Worm (Caenorhabditis elegans) whole organism, young adult: ENCODE results near the gene EGAP2.2.

Source experiments
- B0019.2 ChIP-seq: fragments of 200-800 bp; sonication (Bioruptor generic); conservative IDR thresholded peaks from 2 replicates; pipeline ENCODE4 v1.3.6; 2022; ENCODE audit warnings: missing genetic modification reagents, missing genetic modification characterization, missing compliant biosample characterization
- B0336.3 ChIP-seq: fragments of 200-800 bp; sonication (Bioruptor generic); IDR thresholded peaks from 2 replicates; pipeline ENCODE4 v1.3.6; 2022; ENCODE audit warnings: missing genetic modification characterization, missing compliant biosample characterization
- C17E4.6 ChIP-seq: fragments of 200-800 bp; sonication (Bioruptor generic); IDR thresholded peaks from 2 replicates; pipeline ENCODE4 v1.3.6; 2022; ENCODE audit warnings: missing genetic modification reagents, missing genetic modification characterization, missing compliant biosample characterization
- D2030.7 ChIP-seq: fragments of 200-800 bp; sonication (Bioruptor generic); IDR thresholded peaks from 2 replicates; pipeline ENCODE4 v1.3.6; 2022; ENCODE audit warnings: missing genetic modification reagents, missing genetic modification characterization, missing compliant biosample characterization
- F23B12.7 ChIP-seq: sonication (generic microtip); optimal IDR thresholded peaks from 2 replicates; lab custom pipeline; 2017; ENCODE audit warnings: missing genetic modification characterization, mild to moderate bottlenecking, missing compliant biosample characterization, antibody characterized with exemption, moderate library complexity; ENCODE audit not compliant: insufficient read depth
- F39B2.1 ChIP-seq: fragments of 200-800 bp; sonication (Bioruptor generic); IDR thresholded peaks from 2 replicates; pipeline ENCODE4 v1.3.6; 2022; ENCODE audit warnings: missing genetic modification reagents, missing genetic modification characterization, missing compliant biosample characterization
- F52B5.7 ChIP-seq: sonication (generic microtip); optimal IDR thresholded peaks from 2 replicates; lab custom pipeline; 2016; ENCODE audit warnings: mild to moderate bottlenecking, missing genetic modification characterization, missing compliant biosample characterization
- T07F8.4 ChIP-seq: sonication (generic microtip); optimal IDR thresholded peaks from 2 replicates; lab custom pipeline; 2016; ENCODE audit warnings: mild to moderate bottlenecking, missing genetic modification characterization, moderate library complexity, missing compliant biosample characterization
- T26A5.8 ChIP-seq: sonication (generic microtip); optimal IDR thresholded peaks from 2 replicates; lab custom pipeline; 2016; ENCODE audit warnings: missing genetic modification characterization, missing compliant biosample characterization
- Y67H2A.10 ChIP-seq: fragments of 200-800 bp; sonication (Bioruptor generic); conservative IDR thresholded peaks from 2 replicates; pipeline ENCODE4 v1.3.6; 2022; ENCODE audit warnings: missing genetic modification reagents, missing genetic modification characterization, missing compliant biosample characterization
- Y79H2A.3 ChIP-seq: fragments of 200-800 bp; sonication (Bioruptor generic); conservative IDR thresholded peaks from 2 replicates; pipeline ENCODE4 v1.3.6; 2022; ENCODE audit warnings: missing genetic modification reagents, missing genetic modification characterization, missing compliant biosample characterization
- Y95B8A.8 ChIP-seq: fragments of 200-800 bp; sonication (Bioruptor generic); IDR thresholded peaks from 2 replicates; pipeline ENCODE4 v1.3.6; 2022; ENCODE audit warnings: missing genetic modification reagents, missing genetic modification characterization, missing compliant biosample characterization
- ZK185.1 ChIP-seq: sonication (generic microtip); optimal IDR thresholded peaks from 2 replicates; lab custom pipeline; 2016; ENCODE audit warnings: mild to moderate bottlenecking, missing genetic modification characterization, missing compliant biosample characterization; ENCODE audit not compliant: poor library complexity, severe bottlenecking
- athp-1 ChIP-seq: sonication (generic microtip); optimal IDR thresholded peaks from 2 replicates; lab custom pipeline; 2017; ENCODE audit warnings: mild to moderate bottlenecking, missing genetic modification characterization, missing compliant biosample characterization
- cebp-1 ChIP-seq, 2 experiments: fragments of 200-800 bp in 1 of 2; sonication (Bioruptor generic) in 1 of 2; sonication (generic microtip) in 1 of 2; IDR thresholded peaks in 1 of 2; optimal IDR thresholded peaks in 1 of 2; 2 replicates each; pipeline versions ENCODE4 v1.3.6 to Lab custom; 2017 to 2022; ENCODE audit warnings: missing compliant biosample characterization in 2 of 2, missing genetic modification characterization in 2 of 2, mild to moderate bottlenecking in 1 of 2, missing genetic modification reagents in 1 of 2, moderate library complexity in 1 of 2
- ceh-100 ChIP-seq: fragments of 200-800 bp; sonication (Bioruptor generic); IDR thresholded peaks from 2 replicates; pipeline ENCODE4 v1.3.6; 2022; ENCODE audit warnings: missing genetic modification reagents, missing genetic modification characterization, missing compliant biosample characterization
- ceh-79 ChIP-seq: sonication (generic microtip); optimal IDR thresholded peaks from 2 replicates; lab custom pipeline; 2017; ENCODE audit warnings: mild to moderate bottlenecking, missing genetic modification characterization, missing compliant biosample characterization
- chd-7 ChIP-seq: sonication (generic microtip); optimal IDR thresholded peaks from 2 replicates; lab custom pipeline; 2016; ENCODE audit warnings: mild to moderate bottlenecking, missing genetic modification characterization, moderate library complexity, missing compliant biosample characterization
- die-1 ChIP-seq: sonication (generic microtip); optimal IDR thresholded peaks from 2 replicates; lab custom pipeline; 2016; ENCODE audit warnings: missing genotype, mild to moderate bottlenecking, missing genetic modification characterization, missing compliant biosample characterization
- dox-1 ChIP-seq: fragments of 200-800 bp; sonication (Bioruptor generic); IDR thresholded peaks from 2 replicates; pipeline ENCODE4 v1.3.6; 2022; ENCODE audit warnings: missing genetic modification reagents, missing genetic modification characterization, missing compliant biosample characterization
- dpff-1 ChIP-seq: sonication (generic microtip); optimal IDR thresholded peaks from 2 replicates; lab custom pipeline; 2017; ENCODE audit warnings: mild to moderate bottlenecking, missing genetic modification characterization, missing compliant biosample characterization
- dpl-1 ChIP-seq: fragments of 150-350 bp; optimal IDR thresholded peaks from 2 replicates; lab custom pipeline; 2014; ENCODE audit warnings: missing biosample characterization, missing genetic modification reagents, missing genetic modification characterization
- efl-1 ChIP-seq: fragments of 150-350 bp; optimal IDR thresholded peaks from 2 replicates; lab custom pipeline; 2014; ENCODE audit warnings: missing biosample characterization, missing genetic modification reagents, missing genetic modification characterization
- fkh-3 ChIP-seq: sonication (generic microtip); optimal IDR thresholded peaks from 2 replicates; lab custom pipeline; 2016; ENCODE audit warnings: mild to moderate bottlenecking, missing genetic modification characterization, missing compliant biosample characterization
- hmg-1.2 ChIP-seq: fragments of 200-800 bp; sonication (Bioruptor generic); IDR thresholded peaks from 2 replicates; pipeline ENCODE4 v1.3.6; 2022; ENCODE audit warnings: missing genetic modification reagents, missing genetic modification characterization, missing compliant biosample characterization
- hmg-20 ChIP-seq: fragments of 200-800 bp; sonication (Bioruptor generic); IDR thresholded peaks from 2 replicates; pipeline ENCODE4 v1.3.6; 2022; ENCODE audit warnings: missing genetic modification reagents, missing genetic modification characterization, missing compliant biosample characterization
- lin-35 ChIP-seq, 3 experiments: fragments of 150-350 bp in 2 of 3; sonication (generic microtip) in 1 of 3; optimal IDR thresholded peaks; 2 replicates each; lab custom pipeline; 2014 to 2018; ENCODE audit warnings: missing biosample characterization in 3 of 3, missing genetic modification characterization in 3 of 3, missing genetic modification reagents in 3 of 3
- lin-40 ChIP-seq: sonication (generic microtip); optimal IDR thresholded peaks from 2 replicates; lab custom pipeline; 2016; ENCODE audit warnings: missing genetic modification characterization, mild to moderate bottlenecking, missing compliant biosample characterization, missing genotype, missing genetic modification reagents
- lsl-1 ChIP-seq: fragments of 200-800 bp; sonication (Bioruptor generic); optimal IDR thresholded peaks from 2 replicates; lab custom pipeline; 2018; ENCODE audit warnings: mild to moderate bottlenecking, missing genetic modification characterization, moderate library complexity, missing compliant biosample characterization
- lsy-27 ChIP-seq: sonication (generic microtip); optimal IDR thresholded peaks from 2 replicates; lab custom pipeline; 2017; ENCODE audit warnings: missing genetic modification characterization, mild to moderate bottlenecking, missing compliant biosample characterization, antibody characterized with exemption, missing genotype, borderline replicate concordance; ENCODE audit not compliant: insufficient read depth
- madf-8 ChIP-seq: fragments of 200-800 bp; sonication (Bioruptor generic); conservative IDR thresholded peaks from 2 replicates; pipeline ENCODE4 v1.3.6; 2022; ENCODE audit warnings: missing genetic modification reagents, missing genetic modification characterization, missing compliant biosample characterization
- mxl-1 ChIP-seq: sonication (generic microtip); optimal IDR thresholded peaks from 2 replicates; lab custom pipeline; 2016; ENCODE audit warnings: missing genetic modification characterization, missing compliant biosample characterization
- nfya-2 ChIP-seq: fragments of 200-800 bp; sonication (Bioruptor generic); IDR thresholded peaks from 2 replicates; pipeline ENCODE4 v1.3.6; 2022; ENCODE audit warnings: missing genetic modification reagents, missing genetic modification characterization, missing compliant biosample characterization
- nfyb-1 ChIP-seq: fragments of 200-800 bp; sonication (Bioruptor generic); IDR thresholded peaks from 2 replicates; pipeline ENCODE4 v1.3.6; 2022; ENCODE audit warnings: missing genetic modification reagents, missing genetic modification characterization, missing compliant biosample characterization
- nhr-80 ChIP-seq: sonication (generic microtip); optimal IDR thresholded peaks from 2 replicates; lab custom pipeline; 2016; ENCODE audit warnings: missing genetic modification characterization, missing compliant biosample characterization
- pha-4 ChIP-seq: fragments of 150-350 bp; sonication (generic microtip); optimal IDR thresholded peaks from 2 replicates; lab custom pipeline; 2014; ENCODE audit warnings: missing biosample characterization, missing genetic modification reagents, missing genetic modification characterization
- sea-2 ChIP-seq: fragments of 200-800 bp; sonication (Bioruptor generic); IDR thresholded peaks from 2 replicates; pipeline ENCODE4 v1.3.6; 2022; ENCODE audit warnings: missing genetic modification characterization, missing compliant biosample characterization
- snpc-3.4 ChIP-seq: sonication (generic microtip); optimal IDR thresholded peaks from 2 replicates; lab custom pipeline; 2017; ENCODE audit warnings: missing genetic modification characterization, mild to moderate bottlenecking, missing compliant biosample characterization, antibody characterized with exemption, moderate library complexity, missing genotype, missing genetic modification reagents
- tbx-9 ChIP-seq: sonication (generic microtip); optimal IDR thresholded peaks from 2 replicates; lab custom pipeline; 2016; ENCODE audit warnings: borderline replicate concordance, missing genetic modification characterization, inconsistent platforms, missing compliant biosample characterization
- tlf-1 ChIP-seq: fragments of 200-800 bp; sonication (Bioruptor generic); optimal IDR thresholded peaks from 2 replicates; lab custom pipeline; 2018; ENCODE audit warnings: mild to moderate bottlenecking, missing genetic modification characterization, missing compliant biosample characterization
- unc-62 ChIP-seq: fragments of 150-350 bp; optimal IDR thresholded peaks from 2 replicates; lab custom pipeline; 2014; ENCODE audit warnings: missing biosample characterization, missing genetic modification reagents, missing genetic modification characterization
- xnd-1 ChIP-seq: sonication (generic microtip); optimal IDR thresholded peaks from 2 replicates; lab custom pipeline; 2016; ENCODE audit warnings: missing genotype, missing genetic modification reagents, missing genetic modification characterization, missing compliant biosample characterization
- ztf-25 ChIP-seq: fragments of 200-800 bp; sonication (Bioruptor generic); IDR thresholded peaks from 2 replicates; pipeline ENCODE4 v1.3.6; 2022; ENCODE audit warnings: missing genetic modification reagents, missing genetic modification characterization, missing compliant biosample characterization

EGAP2.2 gene

ce11 chrII:5222830-5223229 is 6.9 kb upstream of the EGAP2.2 start:
- no peak for TF ChIP-seq madf-8 (GFP tag; lab: Robert Waterston, UW)
- TF ChIP-seq lsy-27 (tag; lab: Kevin White, UChicago) = no peak
- no peak for TF ChIP-seq lin-40 (tag; lab: Kevin White, UChicago)
- TF ChIP-seq tbx-9 = no peak
- no peak for TF ChIP-seq mxl-1
- no peak for TF ChIP-seq Y67H2A.10 (GFP tag; lab: Robert Waterston, UW)
- no peak for TF ChIP-seq xnd-1 (tag; lab: Kevin White, UChicago)
- no peak for TF ChIP-seq ceh-100 (GFP tag; lab: Robert Waterston, UW)
- TF ChIP-seq unc-62 (GFP tag; lab: Kevin White, UChicago) = no peak
- no peak for TF ChIP-seq fkh-3 (tag; lab: Kevin White, UChicago)
- no peak for TF ChIP-seq dpl-1 (GFP tag; lab: Kevin White, UChicago)
- TF ChIP-seq die-1 (tag; lab: Kevin White, UChicago) = no peak
- TF ChIP-seq athp-1 (tag; lab: Kevin White, UChicago) = no peak
- no peak for TF ChIP-seq ceh-79 (tag; lab: Kevin White, UChicago)
- TF ChIP-seq T07F8.4 (tag; lab: Kevin White, UChicago) = no peak
- TF ChIP-seq D2030.7 = no peak

DNA sequence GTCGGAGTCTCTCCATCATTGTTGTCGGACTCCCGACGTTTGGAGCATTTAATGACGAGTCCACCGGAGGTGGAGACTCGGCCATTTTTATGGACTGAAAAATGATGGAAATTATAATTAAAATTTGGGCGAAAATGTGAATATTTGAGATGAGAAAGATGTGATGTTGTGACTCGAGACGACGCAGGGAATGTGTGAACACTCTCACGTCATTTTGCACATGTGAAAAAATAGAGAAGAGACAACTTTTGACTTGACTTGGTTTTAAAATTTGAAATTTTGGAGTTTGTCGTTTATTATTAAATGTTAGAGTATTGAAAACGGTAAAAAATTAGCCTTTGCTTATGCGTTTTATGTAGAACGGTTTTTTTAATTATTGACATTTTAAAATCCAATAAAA is 4.4 kb upstream of the EGAP2.2 start, which contains the start of gene dsh-1:
TSS of gene dsh-1 (minus strand) at position 101 of the 400 bp plus-strand sequence.
- TF ChIP-seq hmg-20 (GFP tag; lab: Robert Waterston, UW) (no peak), Y95B8A.8 (GFP tag; lab: Robert Waterston, UW) (no peak), nhr-80 (tag; lab: Kevin White, UChicago) (no peak), dpff-1 (no peak), tlf-1 (no peak), lsl-1 (GFP tag; lab: Kevin White, UChicago) (no peak), D2030.7 (no peak)

ce11 chrII:5226309-5226708 is 3.4 kb upstream of the EGAP2.2 start:
- TF ChIP-seq T26A5.8 (tag; lab: Kevin White, UChicago) (no peak), nfyb-1 (0 out of 2 replicates have a peak, but pooled peaks have one; percentile 43), hmg-1.2 (GFP tag; lab: Robert Waterston, UW) (peak; percentile 36; the same call in 1 of the 2 replicates)

ce11 chrII:5227768-5228167 is 1.9 kb upstream of the EGAP2.2 start:
- TF ChIP-seq Y79H2A.3 = no peak
- peak; percentile 55 for TF ChIP-seq nhr-80 (tag; lab: Kevin White, UChicago)
- no peak for TF ChIP-seq chd-7 (tag; lab: Kevin White, UChicago)
- no peak for TF ChIP-seq cebp-1 (GFP tag; IDR thresholded peaks at IDR 0.05; lab: Robert Waterston, UW)
- peak; percentile 21 for TF ChIP-seq cebp-1 (tag; optimal IDR thresholded peaks at IDR 0.05; lab: Kevin White, UChicago)
- peak; percentile 77 for TF ChIP-seq hmg-1.2 (GFP tag; lab: Robert Waterston, UW)
- no peak for TF ChIP-seq C17E4.6 (GFP tag; lab: Robert Waterston, UW)
- TF ChIP-seq F52B5.7 (tag; lab: Kevin White, UChicago) = no peak
- TF ChIP-seq B0336.3 (GFP tag; lab: Robert Waterston, UW) = 0 out of 2 replicates have a peak, but pooled peaks have one; percentile 21

ce11 chrII:5228662-5229061 is 1.0 kb upstream of the EGAP2.2 start:
- TF ChIP-seq snpc-3.4 (no peak), hmg-1.2 (GFP tag; lab: Robert Waterston, UW) (no peak), dox-1 (no peak), ztf-25 (no peak), nfya-2 (no peak), lin-35 (GFP tag; optimal IDR thresholded peaks at IDR 0.05; lab: Kevin White, UChicago) (no peak), B0019.2 (GFP tag; lab: Robert Waterston, UW) (no peak), pha-4 (tag; lab: Kevin White, UChicago) (no peak), sea-2 (GFP tag; lab: Robert Waterston, UW) (no peak), ZK185.1 (tag; lab: Kevin White, UChicago) (no peak), efl-1 (GFP tag; lab: Kevin White, UChicago) (no peak), F23B12.7 (tag; lab: Kevin White, UChicago) (no peak), F39B2.1 (no peak)
